Worm (Caenorhabditis elegans) whole organism, early embryonic: Measurements from ENCODE around the gene srv-25.

Experiments used
- B0310.2 ChIP-seq: sonication (generic microtip); optimal IDR thresholded peaks from 2 replicates; lab custom pipeline; 2016; ENCODE audit warnings: mild to moderate bottlenecking, missing genetic modification characterization, missing compliant biosample characterization
- F13C5.2 ChIP-seq: sonication (generic microtip); optimal IDR thresholded peaks from 2 replicates; lab custom pipeline; 2017; ENCODE audit warnings: mild to moderate bottlenecking, missing genetic modification characterization, inconsistent platforms, missing compliant biosample characterization
- aly-1 ChIP-seq: sonication (generic microtip); optimal IDR thresholded peaks from 2 replicates; lab custom pipeline; 2016; ENCODE audit warnings: missing genetic modification characterization, missing compliant biosample characterization
- ama-1 ChIP-seq: fragments of 150-350 bp; optimal IDR thresholded peaks from 2 replicates; lab custom pipeline; 2014
- ceh-13 ChIP-seq: fragments of 200-800 bp; sonication (Bioruptor generic); optimal IDR thresholded peaks from 2 replicates; lab custom pipeline; 2018; ENCODE audit warnings: mild to moderate bottlenecking, missing genetic modification characterization, missing compliant biosample characterization
- ceh-36 ChIP-seq: sonication (generic microtip); optimal IDR thresholded peaks from 2 replicates; lab custom pipeline; 2016; ENCODE audit warnings: missing genetic modification characterization, inconsistent platforms, missing compliant biosample characterization
- ets-7 ChIP-seq: sonication (generic microtip); optimal IDR thresholded peaks from 2 replicates; lab custom pipeline; 2016; ENCODE audit warnings: missing genotype, missing genetic modification characterization, missing compliant biosample characterization
- flt-1 ChIP-seq: fragments of 200-800 bp; sonication (Bioruptor generic); IDR thresholded peaks from 2 replicates; pipeline ENCODE4 v1.3.6; 2022; ENCODE audit warnings: missing genetic modification characterization, missing compliant biosample characterization
- hmbx-1 ChIP-seq: sonication (generic microtip); optimal IDR thresholded peaks from 2 replicates; lab custom pipeline; 2016; ENCODE audit warnings: mild to moderate bottlenecking, missing genetic modification characterization, missing compliant biosample characterization
- hmg-4 ChIP-seq: fragments of 200-800 bp; sonication (Bioruptor generic); optimal IDR thresholded peaks from 2 replicates; lab custom pipeline; 2018; ENCODE audit warnings: mild to moderate bottlenecking, missing genetic modification characterization, missing compliant biosample characterization
- hnd-1 ChIP-seq: sonication (generic microtip); optimal IDR thresholded peaks from 2 replicates; lab custom pipeline; 2016; ENCODE audit warnings: missing genetic modification characterization, missing compliant biosample characterization
- pes-1 ChIP-seq: fragments of 200-800 bp; sonication (Bioruptor generic); IDR thresholded peaks from 2 replicates; pipeline ENCODE4 v1.3.6; 2022; ENCODE audit warnings: missing genetic modification reagents, missing genetic modification characterization, missing compliant biosample characterization
- scrt-1 ChIP-seq: fragments of 200-800 bp; sonication (Bioruptor generic); IDR thresholded peaks from 2 replicates; pipeline ENCODE4 v1.3.6; 2022; ENCODE audit warnings: missing genetic modification characterization, missing compliant biosample characterization
- sea-1 ChIP-seq: fragments of 200-800 bp; sonication (Bioruptor generic); conservative IDR thresholded peaks from 2 replicates; pipeline ENCODE4 v1.3.6; 2022; ENCODE audit warnings: missing genetic modification characterization, missing compliant biosample characterization
- tbx-11 ChIP-seq: fragments of 200-800 bp; sonication (Bioruptor generic); IDR thresholded peaks from 2 replicates; pipeline ENCODE4 v1.3.6; 2022; ENCODE audit warnings: missing genetic modification characterization, missing compliant biosample characterization
- tbx-37 ChIP-seq: fragments of 200-800 bp; sonication (Bioruptor generic); conservative IDR thresholded peaks from 2 replicates; pipeline ENCODE4 v1.3.6; 2022; ENCODE audit warnings: missing genetic modification reagents, missing genetic modification characterization, missing compliant biosample characterization
- tra-4 ChIP-seq: sonication (generic microtip); optimal IDR thresholded peaks from 2 replicates; lab custom pipeline; 2017; ENCODE audit warnings: missing genetic modification characterization, missing compliant biosample characterization

Gene srv-25

DNA sequence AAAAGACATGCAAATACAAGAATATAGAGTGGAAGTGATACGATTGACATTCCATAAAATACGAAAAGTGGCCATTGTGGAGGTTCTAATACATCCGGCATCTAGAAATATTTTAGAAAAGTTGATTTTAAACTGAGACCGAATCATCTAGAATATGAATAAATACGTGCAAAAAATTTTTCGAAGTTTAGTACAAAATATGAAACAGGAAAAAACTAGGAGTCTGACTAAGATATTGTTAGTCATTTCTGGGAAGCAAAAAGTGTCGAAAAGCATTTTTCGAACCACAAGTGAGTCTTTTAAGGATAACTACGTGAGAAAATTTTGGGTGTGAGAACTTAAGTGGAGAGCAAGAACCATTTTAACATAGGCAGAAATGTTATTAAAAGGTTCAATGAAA, 21.4 kb downstream of the srv-25 start, which contains the start of gene srv-32:
TSS of gene srv-32 (minus strand) at position 101 of the 400 bp plus-strand sequence.
- TF ChIP-seq hmbx-1 (tag; lab: Kevin White, UChicago) (no peak), ama-1 (lab: Kevin White, UChicago) (no peak), ceh-13 (GFP tag; lab: Kevin White, UChicago) (no peak), ets-7 (no peak), hnd-1 (tag; lab: Kevin White, UChicago) (no peak), tbx-37 (GFP tag; lab: Robert Waterston, UW) (no peak), ceh-36 (tag; lab: Kevin White, UChicago) (no peak), F13C5.2 (no peak), tbx-11 (no peak), aly-1 (tag; lab: Kevin White, UChicago) (no peak), hmg-4 (GFP tag; lab: Kevin White, UChicago) (no peak), scrt-1 (GFP tag; lab: Robert Waterston, UW) (no peak), sea-1 (GFP tag; lab: Robert Waterston, UW) (no peak), tra-4 (no peak), pes-1 (GFP tag; lab: Robert Waterston, UW) (no peak), B0310.2 (no peak), flt-1 (no peak)

DNA sequence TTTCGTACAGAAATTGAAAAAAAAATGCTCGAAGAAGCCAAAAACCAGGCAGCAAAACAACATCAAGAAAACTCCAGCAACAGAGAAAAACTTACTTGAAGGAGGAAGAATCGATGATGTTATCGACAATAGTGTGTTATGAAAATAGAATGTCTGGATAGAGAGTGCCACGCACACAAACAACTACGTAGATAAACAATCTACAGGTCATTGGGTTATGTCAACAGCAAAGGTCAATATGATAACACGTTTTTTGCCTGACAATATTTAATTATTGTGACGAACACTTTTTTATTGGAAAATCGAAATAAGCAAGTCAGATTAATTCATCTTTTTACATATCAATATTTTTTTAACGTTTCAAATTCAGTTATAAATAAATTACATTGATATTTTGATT, 24.1 kb downstream of the srv-25 start, which contains the start of gene sams-5:
TSS of gene sams-5 (minus strand) at position 131 of the 400 bp plus-strand sequence.
- TF ChIP-seq pes-1 (GFP tag; lab: Robert Waterston, UW) (no peak), ets-7 (no peak), tbx-37 (GFP tag; lab: Robert Waterston, UW) (no peak), hmbx-1 (tag; lab: Kevin White, UChicago) (no peak)

DNA sequence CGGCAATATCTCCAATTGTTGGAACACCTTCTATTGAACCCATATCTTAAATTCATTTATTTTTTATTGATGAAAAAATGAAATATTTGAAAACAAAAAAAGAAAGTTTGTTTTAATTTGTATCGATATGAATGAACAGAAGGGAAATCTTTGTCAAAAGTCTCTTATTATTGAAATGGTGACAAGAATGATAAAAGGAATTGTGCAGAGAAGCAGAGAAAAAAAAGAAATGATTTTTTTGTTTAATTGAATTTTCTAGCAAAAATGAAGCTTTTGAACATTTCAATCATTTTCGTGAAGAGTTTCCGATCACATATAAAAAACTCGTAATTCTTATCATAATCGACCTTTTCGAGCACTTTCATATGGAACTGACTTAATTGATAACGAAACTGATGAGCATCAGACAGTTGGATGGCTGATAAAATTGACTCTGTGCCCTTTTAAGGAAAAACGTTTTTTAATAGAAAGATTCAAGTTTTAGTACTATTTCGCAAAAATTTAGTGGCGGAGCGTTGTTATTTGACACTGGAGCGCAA, 27.8 kb downstream of the srv-25 start, which contains the start of the genes aat-4 and T13A10.1:
TSS of gene aat-4 (minus strand) at position 51 of the 539 bp plus-strand sequence.
TSS of gene T13A10.1 (plus strand) at position 411 of the 539 bp plus-strand sequence.
- TF ChIP-seq flt-1 (no peak), B0310.2 (no peak)

DNA sequence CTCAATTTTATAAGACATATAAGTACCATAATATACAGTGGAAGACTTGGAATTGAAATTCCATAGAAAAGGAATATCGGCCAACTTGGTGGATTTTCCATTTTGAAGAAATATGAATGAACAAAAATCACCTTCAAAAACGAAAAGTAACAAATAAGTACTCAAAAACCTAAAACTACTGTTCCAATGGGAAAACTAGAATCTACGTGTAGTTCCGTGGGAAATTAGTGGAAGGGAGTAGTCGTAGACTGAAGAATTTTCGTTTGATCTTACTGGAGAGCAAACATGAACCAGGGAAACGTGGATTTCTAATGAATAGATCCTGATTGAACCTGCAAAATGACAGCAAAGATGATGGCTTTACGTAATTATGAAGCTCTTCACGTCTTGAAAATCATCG, 31.6 kb downstream of the srv-25 start, which contains the start of gene srv-31:
TSS of gene srv-31 (minus strand) at position 101 of the 400 bp plus-strand sequence.
- TF ChIP-seq ceh-13 (GFP tag; lab: Kevin White, UChicago) = no peak
- TF ChIP-seq ets-7 = no peak
- no peak for TF ChIP-seq pes-1 (GFP tag; lab: Robert Waterston, UW)
- no peak for TF ChIP-seq ceh-36 (tag; lab: Kevin White, UChicago)

DNA sequence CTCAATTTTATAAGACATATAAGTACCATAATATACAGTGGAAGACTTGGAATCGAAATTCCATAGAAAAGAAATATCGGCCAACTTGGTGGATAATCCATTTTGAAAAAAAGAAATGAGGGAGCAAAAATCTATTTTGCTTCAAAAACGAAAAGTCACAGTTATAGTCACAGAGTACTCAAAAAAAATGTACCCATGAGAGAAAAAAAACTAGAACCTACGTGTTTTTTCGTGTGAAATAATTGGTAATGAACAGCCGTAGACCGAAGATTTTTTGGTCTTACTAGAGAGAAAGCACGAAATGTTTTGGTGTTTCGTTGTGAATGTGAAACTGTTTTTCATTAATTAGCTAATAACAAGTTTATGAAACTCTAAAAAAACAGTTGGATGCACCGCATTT, 34.2 kb downstream of the srv-25 start, which contains the start of gene srv-30:
TSS of gene srv-30 (minus strand) at position 101 of the 400 bp plus-strand sequence.
- no peak for TF ChIP-seq hmg-4 (GFP tag; lab: Kevin White, UChicago)
- no peak for TF ChIP-seq hmbx-1 (tag; lab: Kevin White, UChicago)
- TF ChIP-seq scrt-1 (GFP tag; lab: Robert Waterston, UW) = no peak
- TF ChIP-seq tbx-11 = no peak
- TF ChIP-seq ceh-13 (GFP tag; lab: Kevin White, UChicago) = no peak
- no peak for TF ChIP-seq pes-1 (GFP tag; lab: Robert Waterston, UW)
- TF ChIP-seq ets-7 = no peak
- TF ChIP-seq hnd-1 (tag; lab: Kevin White, UChicago) = no peak
- TF ChIP-seq tbx-37 (GFP tag; lab: Robert Waterston, UW) = no peak
- TF ChIP-seq aly-1 (tag; lab: Kevin White, UChicago) = no peak
- no peak for TF ChIP-seq ceh-36 (tag; lab: Kevin White, UChicago)
- TF ChIP-seq sea-1 (GFP tag; lab: Robert Waterston, UW) = no peak
- no peak for TF ChIP-seq ama-1 (lab: Kevin White, UChicago)

DNA sequence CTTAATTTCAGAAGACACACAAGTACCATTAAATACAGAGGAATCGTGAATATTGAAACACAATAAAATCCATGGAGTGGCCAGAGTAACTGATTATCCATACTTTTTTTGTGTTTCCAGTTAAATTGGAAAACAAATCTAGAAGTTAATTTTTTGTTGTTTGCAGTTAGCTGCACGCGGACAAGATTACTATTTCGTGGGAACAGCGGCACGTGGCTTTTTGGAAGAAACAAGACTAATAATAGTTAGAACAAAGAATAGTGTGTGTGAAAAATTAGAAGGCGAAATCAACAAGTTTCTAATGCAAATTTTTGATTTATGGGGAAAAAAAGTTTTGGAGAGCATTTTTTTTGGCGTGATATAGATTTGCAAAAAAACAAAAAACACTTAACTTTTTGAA, 37.0 kb downstream of the srv-25 start, which contains the start of gene srv-29:
TSS of gene srv-29 (minus strand) at position 101 of the 400 bp plus-strand sequence.
- no peak for TF ChIP-seq ets-7
- no peak for TF ChIP-seq scrt-1 (GFP tag; lab: Robert Waterston, UW)
- TF ChIP-seq flt-1 = no peak
- TF ChIP-seq tra-4 = no peak
- TF ChIP-seq tbx-37 (GFP tag; lab: Robert Waterston, UW) = no peak
- TF ChIP-seq F13C5.2 = no peak
- no peak for TF ChIP-seq pes-1 (GFP tag; lab: Robert Waterston, UW)
- no peak for TF ChIP-seq hmbx-1 (tag; lab: Kevin White, UChicago)
- TF ChIP-seq tbx-11 = no peak
- no peak for TF ChIP-seq ceh-36 (tag; lab: Kevin White, UChicago)
- no peak for TF ChIP-seq B0310.2
- no peak for TF ChIP-seq aly-1 (tag; lab: Kevin White, UChicago)
- TF ChIP-seq hnd-1 (tag; lab: Kevin White, UChicago) = no peak
- no peak for TF ChIP-seq sea-1 (GFP tag; lab: Robert Waterston, UW)
- TF ChIP-seq ceh-13 (GFP tag; lab: Kevin White, UChicago) = no peak
- no peak for TF ChIP-seq hmg-4 (GFP tag; lab: Kevin White, UChicago)
- TF ChIP-seq ama-1 (lab: Kevin White, UChicago) = no peak

DNA sequence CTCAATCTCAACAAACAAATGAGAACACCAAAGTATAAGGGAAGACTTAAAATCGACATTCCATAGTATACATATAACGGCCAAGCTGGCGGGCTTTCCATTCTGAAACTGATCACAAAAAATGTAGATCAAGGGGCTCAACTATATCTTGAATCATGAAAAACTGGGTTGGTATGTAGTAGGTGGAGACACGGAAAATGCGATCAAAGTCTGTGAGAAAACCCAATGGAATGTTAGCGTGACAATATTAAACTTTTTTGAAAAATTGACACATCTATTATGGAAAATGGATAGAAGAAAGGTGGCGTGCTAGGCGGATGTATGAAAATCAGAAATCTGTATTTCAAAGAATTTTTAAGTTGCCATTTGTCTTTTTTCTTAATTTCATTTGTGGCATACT, 40.3 kb downstream of the srv-25 start, which contains the start of gene srv-28:
TSS of gene srv-28 (minus strand) at position 101 of the 400 bp plus-strand sequence.
- no peak for TF ChIP-seq hmbx-1 (tag; lab: Kevin White, UChicago)
- TF ChIP-seq ama-1 (lab: Kevin White, UChicago) = no peak
- TF ChIP-seq hmg-4 (GFP tag; lab: Kevin White, UChicago) = no peak
- no peak for TF ChIP-seq B0310.2
- no peak for TF ChIP-seq sea-1 (GFP tag; lab: Robert Waterston, UW)
- no peak for TF ChIP-seq scrt-1 (GFP tag; lab: Robert Waterston, UW)
- TF ChIP-seq pes-1 (GFP tag; lab: Robert Waterston, UW) = no peak
- no peak for TF ChIP-seq F13C5.2
- TF ChIP-seq flt-1 = no peak
- no peak for TF ChIP-seq tra-4

DNA sequence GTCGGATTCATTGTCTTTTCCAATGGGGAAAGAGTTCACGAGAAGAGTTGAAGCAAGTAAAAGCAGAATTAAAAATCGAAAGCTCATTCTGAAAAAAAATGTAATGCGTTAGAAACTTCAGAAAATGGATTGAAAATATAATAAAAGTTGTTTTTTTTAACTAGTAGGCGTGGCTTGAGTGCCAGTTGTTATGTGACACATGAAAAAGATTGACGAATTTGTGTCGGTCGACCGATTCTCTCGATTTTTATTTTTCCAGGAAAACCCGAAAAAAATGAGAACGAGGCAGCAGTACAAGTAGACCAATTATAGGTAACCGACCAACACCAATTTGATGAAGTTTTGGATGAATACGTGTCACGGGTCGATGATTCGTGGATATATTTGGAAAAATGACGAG, 43.8 kb downstream of the srv-25 start, which contains the start of gene nlp-16:
TSS of gene nlp-16 (minus strand) at position 101 of the 400 bp plus-strand sequence.
- TF ChIP-seq ceh-13 (GFP tag; lab: Kevin White, UChicago) = no peak
- no peak for TF ChIP-seq tra-4
- no peak for TF ChIP-seq scrt-1 (GFP tag; lab: Robert Waterston, UW)
- TF ChIP-seq F13C5.2 = no peak
- no peak for TF ChIP-seq tbx-37 (GFP tag; lab: Robert Waterston, UW)
- TF ChIP-seq ceh-36 (tag; lab: Kevin White, UChicago) = no peak
- TF ChIP-seq hmg-4 (GFP tag; lab: Kevin White, UChicago) = no peak
- no peak for TF ChIP-seq aly-1 (tag; lab: Kevin White, UChicago)
- no peak for TF ChIP-seq ama-1 (lab: Kevin White, UChicago)
- no peak for TF ChIP-seq hmbx-1 (tag; lab: Kevin White, UChicago)
- TF ChIP-seq flt-1 = no peak
- no peak for TF ChIP-seq B0310.2
- TF ChIP-seq pes-1 (GFP tag; lab: Robert Waterston, UW) = no peak
- no peak for TF ChIP-seq tbx-11
- no peak for TF ChIP-seq hnd-1 (tag; lab: Kevin White, UChicago)
- TF ChIP-seq ets-7 = no peak
- TF ChIP-seq sea-1 (GFP tag; lab: Robert Waterston, UW) = no peak
